Fruit fly (Drosophila melanogaster): Measurements from ENCODE around the gene CG15822.

Gene CG15822

dm6 chr3L:2170885-2171526 lies 7.3 kb upstream of the CG15822 start, which contains the start of gene CG5704 (continued):
- TF ChIP-seq vfl (GFP tag; optimal IDR thresholded peaks at IDR 0.05) (no peak), ash1 (GFP tag; optimal IDR thresholded peaks at IDR 0.05) (no peak), Pdp1 (GFP tag; optimal IDR thresholded peaks at IDR 0.05) (peak in 1 of 2 experiments; percentile 39)

DNA sequence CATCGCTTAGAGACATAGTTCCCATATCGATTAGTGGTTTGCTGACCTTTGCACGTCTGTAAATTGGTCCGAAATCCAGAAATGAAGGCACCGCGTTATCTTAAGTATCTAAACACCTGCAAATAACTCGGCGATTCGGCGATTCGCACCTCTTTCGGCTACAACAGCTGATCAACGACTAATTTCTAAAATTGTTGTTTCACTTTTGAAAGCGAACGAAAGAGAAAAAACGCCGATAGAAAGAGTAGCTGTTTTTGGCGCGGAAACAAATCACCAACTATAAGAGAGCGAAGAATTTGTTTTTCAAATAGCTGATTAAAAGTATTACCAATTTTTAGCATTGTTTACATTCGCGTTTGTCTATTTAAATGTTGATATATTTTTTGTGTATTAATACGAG lies 5.3 kb upstream of the CG15822 start, which contains the start of gene CG15879:
TSS of gene CG15879 (minus strand) at position 155 of the 400 bp plus-strand sequence.
- TF ChIP-seq CG10979 (tag; optimal IDR thresholded peaks at IDR 0.05) (no peak), hb (GFP tag; IDR thresholded peaks at IDR 0.05; ENCODE audit: partially characterized antibody) (no peak), Jarid2 (GFP tag; optimal IDR thresholded peaks at IDR 0.05) (peak; percentile 3), Med (GFP tag) (peak; percentile 35), Sry-δ (GFP tag; optimal IDR thresholded peaks at IDR 0.05) (no peak), sd (tag; optimal IDR thresholded peaks at IDR 0.05) (peak; percentile 54), CG6175 (GFP tag; IDR thresholded peaks at IDR 0.05) (no peak), exex (tag; optimal IDR thresholded peaks at IDR 0.05) (peak; percentile 57), Trl (optimal IDR thresholded peaks at IDR 0.05) (peak; percentile 0 to 59), Trl (GFP tag; optimal IDR thresholded peaks at IDR 0.05) (no peak), B-H2 (GFP tag; optimal IDR thresholded peaks at IDR 0.05) (no peak), CG3163 (GFP tag; optimal IDR thresholded peaks at IDR 0.05) (peak; percentile 82), mirr (GFP tag; optimal IDR thresholded peaks at IDR 0.05) (peak; percentile 1), crp (GFP tag; optimal IDR thresholded peaks at IDR 0.05) (peak in 1 of 2 experiments; percentile 45), CG34224 (GFP tag; IDR thresholded peaks at IDR 0.05; ENCODE audit: partially characterized antibody) (0 out of 3 replicates have a peak, but pooled peaks have one; percentile 10), Mes4 (GFP tag; optimal IDR thresholded peaks at IDR 0.05) (no peak)

DNA sequence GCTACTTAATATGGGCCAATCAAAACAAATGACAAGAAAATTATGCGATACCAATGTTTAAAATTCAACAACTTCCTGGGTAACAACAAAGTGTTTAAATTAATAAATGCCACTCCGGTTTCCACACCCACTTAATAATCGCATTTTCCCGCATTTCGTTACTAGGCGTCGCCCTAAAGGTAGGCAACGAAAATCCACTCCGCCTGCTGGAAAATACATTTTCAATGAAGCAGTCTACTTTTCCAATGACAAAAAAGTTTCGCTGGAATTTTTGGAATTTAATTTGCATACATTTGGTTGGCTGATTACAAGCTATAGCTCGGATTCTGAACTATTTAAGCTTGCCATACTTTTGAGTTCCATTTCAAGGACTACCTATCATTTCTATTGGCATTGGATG lies 3.1 kb upstream of the CG15822 start:
- TF ChIP-seq tgo (GFP tag; IDR thresholded peaks at IDR 0.05) (no peak), CG17186 (GFP tag; optimal IDR thresholded peaks at IDR 0.05) (no peak), CkIIα-i1 (GFP tag; IDR thresholded peaks at IDR 0.05) (no peak), CG32772 (GFP tag; IDR thresholded peaks at IDR 0.05) (no peak), fd102C (GFP tag; optimal IDR thresholded peaks at IDR 0.05) (no peak), Hey (tag; optimal IDR thresholded peaks at IDR 0.05) (no peak), CG3847 (GFP tag; IDR thresholded peaks at IDR 0.05) (no peak), vvl (GFP tag; IDR thresholded peaks at IDR 0.05) (peak; percentile 88), emc (GFP tag; optimal IDR thresholded peaks at IDR 0.05) (no peak), hth (optimal IDR thresholded peaks at IDR 0.05) (no peak), twi (tag; optimal IDR thresholded peaks at IDR 0.05) (no peak), stwl (tag; optimal IDR thresholded peaks at IDR 0.05) (no peak), lmd (GFP tag; IDR thresholded peaks at IDR 0.05) (no peak), CG8281 (tag; optimal IDR thresholded peaks at IDR 0.05) (no peak), Lpt (GFP tag; optimal IDR thresholded peaks at IDR 0.05) (no peak), lilli (GFP tag; optimal IDR thresholded peaks at IDR 0.05) (no peak), hbn (GFP tag; IDR thresholded peaks at IDR 0.05; ENCODE audit: partially characterized antibody) (no peak), Dad (GFP tag; optimal IDR thresholded peaks at IDR 0.05) (no peak), CG6765 (GFP tag; optimal IDR thresholded peaks at IDR 0.05) (no peak), CG10366 (GFP tag; IDR thresholded peaks at IDR 0.05) (no peak), CG14860 (GFP tag; IDR thresholded peaks at IDR 0.05; ENCODE audit: partially characterized antibody) (no peak), CG3995 (GFP tag; optimal IDR thresholded peaks at IDR 0.05) (peak; percentile 80), tup (GFP tag; optimal IDR thresholded peaks at IDR 0.05) (no peak), cg (GFP tag; optimal IDR thresholded peaks at IDR 0.05) (no peak), dati (GFP tag; IDR thresholded peaks at IDR 0.05) (no peak), CG17359 (tag; optimal IDR thresholded peaks at IDR 0.05) (no peak), CG11695 (GFP tag; IDR thresholded peaks at IDR 0.05) (no peak), CG32532 (GFP tag; IDR thresholded peaks at IDR 0.05) (no peak), kah (GFP tag; optimal IDR thresholded peaks at IDR 0.05) (no peak), inv (GFP tag; IDR thresholded peaks at IDR 0.05; ENCODE audit: partially characterized antibody) (no peak)

All from whole organism, embryonic.